Fruit fly (Drosophila melanogaster): ENCODE data around the gene CG7573.

DNA sequence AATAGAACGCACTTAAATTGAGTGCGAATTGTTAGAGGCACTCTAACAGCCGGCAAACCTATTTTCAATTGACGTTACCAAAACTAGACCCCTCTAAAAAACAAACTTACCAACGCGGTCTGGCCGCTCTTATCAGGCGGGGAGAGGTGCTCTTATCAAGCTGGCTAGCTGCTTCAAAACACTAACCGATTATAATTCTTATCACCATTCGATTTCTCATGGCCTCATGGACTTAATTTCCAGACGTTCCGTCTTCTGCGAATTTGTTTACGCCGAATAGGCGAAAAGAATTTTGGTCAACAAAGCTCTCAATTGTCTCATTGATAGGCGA lies 38.6 kb upstream of the CG7573 start:
- TF ChIP-seq CG17806 (tag; optimal IDR thresholded peaks at IDR 0.05) = no peak
- TF ChIP-seq CG13204 (GFP tag; optimal IDR thresholded peaks at IDR 0.05) = no peak
- no peak for TF ChIP-seq CG15710 (tag; optimal IDR thresholded peaks at IDR 0.05)
- no peak for TF ChIP-seq CG4496 (GFP tag; IDR thresholded peaks at IDR 0.05)
- no peak for TF ChIP-seq Pif1B (GFP tag; optimal IDR thresholded peaks at IDR 0.05)
- TF ChIP-seq CG12605 (GFP tag; IDR thresholded peaks at IDR 0.05) = no peak
- no peak for TF ChIP-seq rn (GFP tag; IDR thresholded peaks at IDR 0.05)
- no peak for TF ChIP-seq Pif1A (GFP tag; optimal IDR thresholded peaks at IDR 0.05)
- no peak for TF ChIP-seq CG9948 (tag; optimal IDR thresholded peaks at IDR 0.05)
- TF ChIP-seq fd96Ca (GFP tag; IDR thresholded peaks at IDR 0.05) = no peak
